Worm (Caenorhabditis elegans): Measurements from ENCODE around the gene T04C10.3.

The T04C10.3 gene

DNA sequence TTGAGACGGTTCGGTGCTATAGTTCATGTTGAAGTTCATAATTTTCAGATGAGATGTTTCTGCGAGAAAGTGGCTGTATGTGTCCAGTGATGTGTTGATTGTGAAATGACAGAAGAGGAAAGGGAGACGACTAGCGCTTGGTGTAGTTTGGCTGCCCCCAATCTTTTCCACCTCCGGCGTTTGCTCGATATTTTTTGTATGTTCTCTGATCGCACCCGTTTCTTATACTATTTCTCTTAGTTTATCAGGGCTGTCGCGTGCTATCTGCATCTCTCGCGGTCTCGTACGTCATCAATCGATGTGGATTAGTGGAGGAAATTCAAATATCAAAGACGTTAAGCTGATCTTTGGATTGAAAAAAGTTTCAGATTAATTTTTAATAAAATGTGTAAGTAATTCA, 1.4 kb upstream of the T04C10.3 start, which contains the start of gene atf-4 (continued):
- TF ChIP-seq nhr-20 (tag; optimal IDR thresholded peaks at IDR 0.05) (peak; percentile 87), nhr-71 (tag; optimal IDR thresholded peaks at IDR 0.05) (peak; percentile 92), lin-13 (GFP tag; optimal IDR thresholded peaks at IDR 0.05) (peak; percentile 49), tbx-2 (tag; optimal IDR thresholded peaks at IDR 0.05) (peak; percentile 76), ceh-8 (GFP tag; optimal IDR thresholded peaks at IDR 0.05) (no peak), hpl-2 (GFP tag; optimal IDR thresholded peaks at IDR 0.05) (no peak), swsn-7 (tag; optimal IDR thresholded peaks at IDR 0.05) (peak; percentile 72), snpc-4 (tag; optimal IDR thresholded peaks at IDR 0.05) (peak; percentile 19), blmp-1 (tag; optimal IDR thresholded peaks at IDR 0.05) (peak; percentile 17), elt-2 (tag; optimal IDR thresholded peaks at IDR 0.05) (peak; percentile 66), sox-4 (tag; optimal IDR thresholded peaks at IDR 0.05) (peak; percentile 16), ztf-4 (tag; optimal IDR thresholded peaks at IDR 0.05) (peak; percentile 48), ceh-82 (tag; optimal IDR thresholded peaks at IDR 0.05) (peak in 2 of 3 experiments; percentile 20 to 41), unc-98 (GFP tag; IDR thresholded peaks at IDR 0.05) (no peak), nhr-90 (tag; optimal IDR thresholded peaks at IDR 0.05; ENCODE audit: poor library complexity) (peak; percentile 52), mef-2 (tag; optimal IDR thresholded peaks at IDR 0.05) (no peak), ceh-88 (GFP tag; IDR thresholded peaks at IDR 0.05) (no peak), mab-9 (GFP tag; IDR thresholded peaks at IDR 0.05) (0 out of 2 replicates have a peak, but pooled peaks have one; percentile 47), ama-1 (optimal IDR thresholded peaks at IDR 0.05) (no peak), Y116A8C.19 (tag; optimal IDR thresholded peaks at IDR 0.05; ENCODE audit: borderline replicate concordance) (no peak), lin-14 (GFP tag; optimal IDR thresholded peaks at IDR 0.05) (peak; percentile 90), efl-1 (optimal IDR thresholded peaks at IDR 0.05) (peak; percentile 52 to 70), efl-1 (GFP tag; optimal IDR thresholded peaks at IDR 0.05 in 1 of 2) (peak; percentile 75 to 97), nhr-84 (tag; optimal IDR thresholded peaks at IDR 0.05) (no peak), dpl-1 (GFP tag; optimal IDR thresholded peaks at IDR 0.05) (peak; percentile 57 to 73 (median 70)), zag-1 (tag; optimal IDR thresholded peaks at IDR 0.05) (no peak), ztf-11 (tag; optimal IDR thresholded peaks at IDR 0.05) (no peak), elt-3 (tag; optimal IDR thresholded peaks at IDR 0.05) (peak in 2 of 6 experiments; percentile 43 to 56), pqm-1 (tag; optimal IDR thresholded peaks at IDR 0.05) (no peak), ces-1 (GFP tag; optimal IDR thresholded peaks at IDR 0.05) (no peak), egl-27 (tag; optimal IDR thresholded peaks at IDR 0.05) (no peak), nhr-11 (tag; optimal IDR thresholded peaks at IDR 0.05) (peak; percentile 70), fkh-8 (tag; optimal IDR thresholded peaks at IDR 0.05) (peak; percentile 80)

DNA sequence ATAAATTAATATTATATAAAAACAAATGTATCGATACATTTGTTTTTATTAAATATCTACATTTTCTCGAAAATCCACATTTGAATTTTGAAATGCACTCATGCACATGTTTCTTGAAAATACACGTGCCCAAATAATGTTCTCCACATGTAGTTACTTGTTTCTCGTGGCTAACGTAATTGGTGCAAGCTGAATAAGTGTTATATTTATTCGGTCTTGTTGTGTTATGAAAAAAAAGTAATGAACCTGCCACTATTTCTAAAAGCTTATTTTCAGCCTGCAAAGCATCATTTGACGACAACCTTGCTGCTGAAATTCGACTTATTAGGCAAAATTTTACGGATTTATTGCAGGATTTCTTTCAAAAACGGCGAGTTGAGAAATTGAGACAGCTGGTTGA, 1.2 kb downstream of the T04C10.3 start:
- no peak for TF ChIP-seq nhr-12 (tag; optimal IDR thresholded peaks at IDR 0.05)
- peak; percentile 66 for TF ChIP-seq lir-3 (tag; optimal IDR thresholded peaks at IDR 0.05; ENCODE audit: poor library complexity)
- no peak for TF ChIP-seq hlh-17 (GFP tag; optimal IDR thresholded peaks at IDR 0.05; ENCODE audit: borderline replicate concordance)
- TF ChIP-seq unc-30 (tag; optimal IDR thresholded peaks at IDR 0.05): no peak
- no peak for TF ChIP-seq nhr-84 (tag; optimal IDR thresholded peaks at IDR 0.05)
- peak; percentile 18 for TF ChIP-seq blmp-1 (tag; optimal IDR thresholded peaks at IDR 0.05)
- TF ChIP-seq ets-5 (GFP tag; IDR thresholded peaks at IDR 0.05): no peak
- TF ChIP-seq lin-39 (tag; optimal IDR thresholded peaks at IDR 0.05): peak; percentile 79
- TF ChIP-seq fkh-10 (GFP tag; optimal IDR thresholded peaks at IDR 0.05): peak; percentile 66
- no peak for TF ChIP-seq zag-1 (tag; optimal IDR thresholded peaks at IDR 0.05)
- no peak for TF ChIP-seq lin-15B (tag; optimal IDR thresholded peaks at IDR 0.05)
- peak; percentile 78 to 86 (median 86) for TF ChIP-seq ceh-82 (tag; optimal IDR thresholded peaks at IDR 0.05)
- peak; percentile 58 to 62 for TF ChIP-seq efl-1 (optimal IDR thresholded peaks at IDR 0.05)
- peak; percentile 7 to 93 for TF ChIP-seq efl-1 (GFP tag; optimal IDR thresholded peaks at IDR 0.05 in 1 of 2)
- peak; percentile 88 for TF ChIP-seq nhr-19 (GFP tag; conservative IDR thresholded peaks at IDR 0.05)
- peak; percentile 20 to 80 for TF ChIP-seq lin-35 (GFP tag; optimal IDR thresholded peaks at IDR 0.05)
- TF ChIP-seq ama-1 (optimal IDR thresholded peaks at IDR 0.05): no peak
- TF ChIP-seq egl-27 (tag; optimal IDR thresholded peaks at IDR 0.05): peak in 1 of 2 experiments; percentile 3
- peak in 1 of 2 experiments; percentile 52 for TF ChIP-seq ztf-11 (tag; optimal IDR thresholded peaks at IDR 0.05)
- TF ChIP-seq fkh-8 (tag; optimal IDR thresholded peaks at IDR 0.05): peak; percentile 71
- TF ChIP-seq efl-3 (GFP tag; optimal IDR thresholded peaks at IDR 0.05): no peak
- peak; percentile 82 for TF ChIP-seq skn-1 (tag; optimal IDR thresholded peaks at IDR 0.05)
- peak; percentile 73 for TF ChIP-seq nhr-85 (tag)
- TF ChIP-seq fkh-4 (tag; optimal IDR thresholded peaks at IDR 0.05; ENCODE audit: borderline replicate concordance): peak; percentile 47
- TF ChIP-seq mdl-1 (tag; optimal IDR thresholded peaks at IDR 0.05): peak in 1 of 2 experiments; percentile 43
- peak; percentile 93 for TF ChIP-seq nhr-47 (tag; optimal IDR thresholded peaks at IDR 0.05)
- peak; percentile 78 to 79 for TF ChIP-seq lsy-2 (tag; optimal IDR thresholded peaks at IDR 0.05)
- TF ChIP-seq hpl-2 (GFP tag; optimal IDR thresholded peaks at IDR 0.05): peak; percentile 76
- TF ChIP-seq pqm-1 (tag; optimal IDR thresholded peaks at IDR 0.05): no peak
- peak in 2 of 3 experiments; percentile 35 to 44 for TF ChIP-seq dpl-1 (GFP tag; optimal IDR thresholded peaks at IDR 0.05)
